Worm (Caenorhabditis elegans) whole organism, L4 larva: ENCODE measurements around the gene srh-277.

Source experiments
- D1046.2 ChIP-seq: fragments of 200-800 bp; sonication (Bioruptor generic); IDR thresholded peaks from 2 replicates; pipeline ENCODE4 v1.3.6; 2022; ENCODE audit warnings: missing genetic modification characterization, missing compliant biosample characterization
- F37D6.2 ChIP-seq: sonication (generic microtip); optimal IDR thresholded peaks from 2 replicates; lab custom pipeline; 2016; ENCODE audit warnings: mild to moderate bottlenecking, missing genetic modification characterization, missing compliant biosample characterization
- F44E2.7 ChIP-seq: fragments of 200-800 bp; sonication (Bioruptor generic); IDR thresholded peaks from 2 replicates; pipeline ENCODE4 v2.1.2; 2022; ENCODE audit warnings: missing genetic modification characterization, missing compliant biosample characterization
- T26A8.4 ChIP-seq: fragments of 200-800 bp; sonication (Bioruptor generic); IDR thresholded peaks from 2 replicates; pipeline ENCODE4 v1.3.6; 2022; ENCODE audit warnings: missing genetic modification characterization, missing compliant biosample characterization
- Y105C5A.15 ChIP-seq: fragments of 200-800 bp; sonication (Bioruptor generic); IDR thresholded peaks from 2 replicates; pipeline ENCODE4 v1.3.6; 2022; ENCODE audit warnings: missing genetic modification characterization, missing compliant biosample characterization
- Y75B8A.6 ChIP-seq: fragments of 200-800 bp; sonication (Bioruptor generic); IDR thresholded peaks from 2 replicates; pipeline ENCODE4 v1.3.6; 2022; ENCODE audit warnings: missing genetic modification reagents, missing genetic modification characterization, missing compliant biosample characterization
- aha-1 ChIP-seq: fragments of 150-350 bp; peaks from one replicate; lab custom pipeline; 2014; ENCODE audit warnings: missing biosample characterization, missing genetic modification characterization
- ceh-20 ChIP-seq: fragments of 200-800 bp; sonication (Bioruptor generic); IDR thresholded peaks from 2 replicates; pipeline ENCODE4 v1.3.6; 2022; ENCODE audit warnings: missing genetic modification reagents, missing genetic modification characterization, missing compliant biosample characterization
- ceh-28 ChIP-seq: fragments of 150-350 bp; optimal IDR thresholded peaks from 2 replicates; lab custom pipeline; 2014; ENCODE audit warnings: missing biosample characterization, missing genetic modification reagents, missing genetic modification characterization
- ceh-32 ChIP-seq: sonication (generic microtip); optimal IDR thresholded peaks from 2 replicates; lab custom pipeline; 2016; ENCODE audit warnings: mild to moderate bottlenecking, missing genetic modification characterization, missing compliant biosample characterization; ENCODE audit not compliant: poor library complexity
- ceh-44 ChIP-seq: fragments of 200-800 bp; sonication (Bioruptor generic); IDR thresholded peaks from 2 replicates; pipeline ENCODE4 v1.3.6; 2022; ENCODE audit warnings: missing genetic modification reagents, missing genetic modification characterization, missing compliant biosample characterization
- ces-1 ChIP-seq: fragments of 150-350 bp; sonication (generic microtip); optimal IDR thresholded peaks from 4 replicates; lab custom pipeline; 2014; ENCODE audit warnings: missing biosample characterization, missing genetic modification reagents, missing genetic modification characterization
- fos-1 ChIP-seq: fragments of 150-350 bp; optimal IDR thresholded peaks from 2 replicates; lab custom pipeline; 2014; ENCODE audit warnings: missing biosample characterization, missing genetic modification characterization
- hmg-1.1 ChIP-seq: fragments of 200-800 bp; sonication (Bioruptor generic); IDR thresholded peaks from 2 replicates; pipeline ENCODE4 v1.3.6; 2022; ENCODE audit warnings: missing genetic modification reagents, missing genetic modification characterization, missing compliant biosample characterization
- jun-1 ChIP-seq: fragments of 150-350 bp; optimal IDR thresholded peaks from 2 replicates; lab custom pipeline; 2014; ENCODE audit warnings: missing biosample characterization, missing genetic modification reagents, missing genetic modification characterization
- lin-13 ChIP-seq: fragments of 150-350 bp; optimal IDR thresholded peaks from 2 replicates; lab custom pipeline; 2014; ENCODE audit warnings: missing biosample characterization, missing genetic modification reagents, missing genetic modification characterization
- lin-39 ChIP-seq: fragments of 150-350 bp; optimal IDR thresholded peaks from 2 replicates; lab custom pipeline; 2014; ENCODE audit warnings: missing biosample characterization, missing genetic modification reagents, missing genetic modification characterization
- lir-3 ChIP-seq: sonication (generic microtip); optimal IDR thresholded peaks from 2 replicates; lab custom pipeline; 2016; ENCODE audit warnings: mild to moderate bottlenecking, missing genetic modification characterization, missing compliant biosample characterization
- lsy-2 ChIP-seq, 2 experiments: fragments of 150-350 bp in 1 of 2; sonication (generic microtip) in 1 of 2; optimal IDR thresholded peaks; 2 replicates each; lab custom pipeline; 2014 to 2017; ENCODE audit warnings: missing biosample characterization in 2 of 2, missing genetic modification characterization in 2 of 2
- mdt-29 ChIP-seq: fragments of 200-800 bp; sonication (Bioruptor generic); IDR thresholded peaks from 2 replicates; pipeline ENCODE4 v1.3.6; 2022; ENCODE audit warnings: missing genetic modification reagents, missing genetic modification characterization, missing compliant biosample characterization
- mxl-3 ChIP-seq: fragments of 200-800 bp; sonication (Bioruptor generic); optimal IDR thresholded peaks from 2 replicates; lab custom pipeline; 2018; ENCODE audit warnings: mild to moderate bottlenecking, missing genetic modification characterization, missing compliant biosample characterization
- nhr-237 ChIP-seq: sonication (generic microtip); optimal IDR thresholded peaks from 2 replicates; lab custom pipeline; 2017; ENCODE audit warnings: missing biosample characterization, missing genetic modification characterization
- nhr-6 ChIP-seq: fragments of 150-350 bp; optimal IDR thresholded peaks from 2 replicates; lab custom pipeline; 2014; ENCODE audit warnings: missing biosample characterization, missing genetic modification characterization
- nhr-77 ChIP-seq: fragments of 150-350 bp; optimal IDR thresholded peaks from 2 replicates; lab custom pipeline; 2014; ENCODE audit warnings: missing biosample characterization, missing genetic modification characterization
- sdz-12 ChIP-seq: fragments of 200-800 bp; sonication (Bioruptor generic); optimal IDR thresholded peaks from 2 replicates; lab custom pipeline; 2018; ENCODE audit warnings: mild to moderate bottlenecking, missing genetic modification characterization, missing compliant biosample characterization
- snpc-1.2 ChIP-seq: fragments of 200-800 bp; sonication (Bioruptor generic); IDR thresholded peaks from 2 replicates; pipeline ENCODE4 v1.3.6; 2022; ENCODE audit warnings: missing genetic modification reagents, missing genetic modification characterization, missing compliant biosample characterization
- spr-3 ChIP-seq: fragments of 200-800 bp; sonication (Bioruptor generic); optimal IDR thresholded peaks from 2 replicates; lab custom pipeline; 2018; ENCODE audit warnings: mild to moderate bottlenecking, missing genetic modification characterization, missing compliant biosample characterization
- tag-97 ChIP-seq: fragments of 200-800 bp; sonication (Bioruptor generic); IDR thresholded peaks from 2 replicates; pipeline ENCODE4 v1.3.6; 2022; ENCODE audit warnings: missing genetic modification characterization, missing compliant biosample characterization
- unc-62 ChIP-seq, 3 experiments: fragments of 150-350 bp in 1 of 3; sonication (generic microtip); optimal IDR thresholded peaks in 2 of 3; peaks in 1 of 3; 1 replicate in 1 of 3; 2 replicates in 2 of 3; lab custom pipeline; 2014 to 2017; ENCODE audit warnings: missing biosample characterization in 3 of 3, missing genetic modification characterization in 3 of 3, missing genetic modification reagents in 3 of 3, missing genotype in 1 of 3
- vab-7 ChIP-seq: fragments of 200-800 bp; sonication (Bioruptor generic); IDR thresholded peaks from 2 replicates; pipeline ENCODE4 v1.3.6; 2022; ENCODE audit warnings: missing genetic modification reagents, missing genetic modification characterization, missing compliant biosample characterization
- zag-1 ChIP-seq: fragments of 150-350 bp; optimal IDR thresholded peaks from 2 replicates; lab custom pipeline; 2014; ENCODE audit warnings: missing biosample characterization, missing genetic modification characterization
- zfp-2 ChIP-seq: sonication (generic microtip); optimal IDR thresholded peaks from 2 replicates; lab custom pipeline; 2016; ENCODE audit warnings: mild to moderate bottlenecking, missing genetic modification characterization, missing compliant biosample characterization
- zfp-3 ChIP-seq: fragments of 200-800 bp; sonication (Bioruptor generic); conservative IDR thresholded peaks from 2 replicates; pipeline ENCODE4 v1.3.6; 2022; ENCODE audit warnings: missing genetic modification reagents, missing genetic modification characterization, missing compliant biosample characterization
- zip-11 ChIP-seq: fragments of 200-800 bp; sonication (Bioruptor generic); IDR thresholded peaks from 2 replicates; pipeline ENCODE4 v1.3.6; 2022; ENCODE audit warnings: missing genetic modification characterization, missing compliant biosample characterization
- zip-2 ChIP-seq: fragments of 150-350 bp; optimal IDR thresholded peaks from 2 replicates; lab custom pipeline; 2014; ENCODE audit warnings: missing biosample characterization, missing genetic modification characterization
- ztf-11 ChIP-seq: fragments of 150-350 bp; optimal IDR thresholded peaks from 2 replicates; lab custom pipeline; 2014; ENCODE audit warnings: missing biosample characterization, missing genetic modification characterization

srh-277 gene

DNA sequence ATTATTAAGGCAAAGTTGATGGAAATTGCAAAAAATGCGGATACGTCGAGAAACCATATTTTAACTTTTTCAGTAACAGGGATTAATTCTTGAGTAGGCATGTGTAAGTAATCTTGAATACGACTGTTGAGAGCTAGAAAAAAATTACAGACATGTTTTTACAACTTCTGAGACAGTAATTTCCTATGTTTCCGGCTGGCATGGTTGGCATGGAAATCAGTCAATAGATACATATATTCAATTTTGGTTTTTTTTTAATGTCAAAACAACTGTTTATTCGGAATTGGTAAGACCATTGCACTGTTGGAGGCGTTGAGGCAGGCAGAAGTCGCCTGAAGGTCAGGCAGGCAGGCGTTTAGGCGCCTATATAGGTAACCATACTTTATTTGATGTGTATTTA is 29.6 kb upstream of the srh-277 start, which contains the start of gene str-254:
TSS of gene str-254 (minus strand) at position 101 of the 400 bp plus-strand sequence.
- TF ChIP-seq ztf-11 (tag; lab: Kevin White, UChicago) (no peak), ceh-32 (no peak), tag-97 (GFP tag; lab: Robert Waterston, UW) (no peak), aha-1 (tag; lab: Kevin White, UChicago) (no peak), ceh-20 (no peak), F37D6.2 (tag; lab: Kevin White, UChicago) (no peak), lin-39 (tag; lab: Kevin White, UChicago) (no peak), zag-1 (tag; lab: Kevin White, UChicago) (no peak), spr-3 (GFP tag; lab: Kevin White, UChicago) (no peak), jun-1 (no peak), nhr-6 (tag; lab: Kevin White, UChicago) (no peak), ceh-44 (GFP tag; lab: Robert Waterston, UW) (no peak), zfp-3 (GFP tag; lab: Robert Waterston, UW) (no peak), zfp-2 (tag; lab: Kevin White, UChicago) (no peak), Y75B8A.6 (no peak), hmg-1.1 (GFP tag; lab: Robert Waterston, UW) (no peak)

- TF ChIP-seq mxl-3 (GFP tag; lab: Kevin White, UChicago): no peak
- TF ChIP-seq lin-13 (GFP tag; lab: Kevin White, UChicago): no peak
- TF ChIP-seq unc-62 (GFP tag; optimal IDR thresholded peaks at IDR 0.05 in 1 of 2; lab: Kevin White, UChicago): peak in 1 of 2 experiments; percentile 62
- no peak for TF ChIP-seq unc-62 (tag; optimal IDR thresholded peaks at IDR 0.05; lab: Kevin White, UChicago)
- no peak for TF ChIP-seq hmg-1.1 (GFP tag; lab: Robert Waterston, UW)
- no peak for TF ChIP-seq vab-7 (GFP tag; lab: Robert Waterston, UW)
Measured at ce11 chrV:16155111-16155510, 27.9 kb upstream of the srh-277 start, which contains the start of gene str-97. Gene str-97 (minus strand): TSS chrV:16155211.

ce11 chrV:16158391-16158790 is 24.6 kb upstream of the srh-277 start, which contains the start of gene str-99:
Gene str-99 (minus strand): TSS chrV:16158491.
- TF ChIP-seq unc-62 (GFP tag; optimal IDR thresholded peaks at IDR 0.05 in 1 of 2; lab: Kevin White, UChicago) (peak in 1 of 2 experiments; percentile 39), unc-62 (tag; optimal IDR thresholded peaks at IDR 0.05; lab: Kevin White, UChicago) (no peak), lir-3 (no peak), T26A8.4 (GFP tag; lab: Robert Waterston, UW) (no peak), D1046.2 (no peak), nhr-77 (tag; lab: Kevin White, UChicago) (no peak), F44E2.7 (GFP tag; lab: Robert Waterston, UW) (no peak)

DNA sequence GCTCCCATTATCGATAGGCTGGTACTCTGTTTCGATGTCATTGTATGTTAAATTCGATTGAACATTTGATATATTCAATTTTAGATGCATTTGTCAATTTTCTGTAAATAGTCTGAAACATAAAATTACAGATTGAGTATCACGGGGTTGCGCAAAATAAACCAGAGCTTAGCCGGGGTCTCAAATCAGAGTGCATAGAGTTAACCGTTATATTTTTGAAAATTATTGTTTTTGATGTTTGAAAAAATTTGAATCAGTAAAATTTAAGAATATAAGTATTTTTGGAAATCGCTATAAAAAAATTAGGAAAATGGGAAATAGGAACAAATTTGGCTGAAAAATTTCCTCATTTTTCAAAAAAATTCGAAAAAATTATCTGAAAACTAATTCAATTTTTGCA is 23.4 kb upstream of the srh-277 start, which contains the start of gene F10A3.17:
TSS of gene F10A3.17 (minus strand) at position 101 of the 400 bp plus-strand sequence.
- TF ChIP-seq Y105C5A.15 (GFP tag; lab: Robert Waterston, UW) (no peak), nhr-77 (tag; lab: Kevin White, UChicago) (no peak), ceh-28 (tag; lab: Kevin White, UChicago) (no peak), ces-1 (no peak), ztf-11 (tag; lab: Kevin White, UChicago) (no peak), mdt-29 (GFP tag; lab: Robert Waterston, UW) (no peak), unc-62 (GFP tag; optimal IDR thresholded peaks at IDR 0.05 in 1 of 2; lab: Kevin White, UChicago) (no peak), unc-62 (tag; optimal IDR thresholded peaks at IDR 0.05; lab: Kevin White, UChicago) (no peak), zip-2 (tag; lab: Kevin White, UChicago) (no peak), mxl-3 (GFP tag; lab: Kevin White, UChicago) (no peak), lsy-2 (tag; optimal IDR thresholded peaks at IDR 0.05; lab: Kevin White, UChicago) (no peak), snpc-1.2 (no peak), zip-11 (GFP tag; lab: Robert Waterston, UW) (no peak), sdz-12 (GFP tag; lab: Kevin White, UChicago) (no peak), fos-1 (tag; lab: Kevin White, UChicago) (no peak), nhr-237 (tag; lab: Kevin White, UChicago) (no peak), zfp-2 (tag; lab: Kevin White, UChicago) (no peak)
- TF ChIP-seq, all 104 proteins: peak for 0
